Fruit fly (Drosophila melanogaster) whole organism, prepupa: ENCODE measurements around the gene CG3355.

ENCODE experiments used
- Blimp-1 ChIP-seq: fragments of 200-800 bp; sonication (Bioruptor generic); optimal IDR thresholded peaks from 3 replicates; lab custom pipeline; 2017; ENCODE audit warnings: missing biosample characterization, missing genetic modification characterization, mild to moderate bottlenecking, moderate library complexity, missing genetic modification reagents
- CG10631 ChIP-seq: fragments of 200-800 bp; sonication (Bioruptor generic); optimal IDR thresholded peaks from 2 replicates; lab custom pipeline; 2016; ENCODE audit warnings: missing biosample characterization, missing genetic modification characterization
- CG11294 ChIP-seq: fragments of 200-800 bp; sonication (Bioruptor generic); IDR thresholded peaks from 2 replicates; pipeline ENCODE4 v1.3.6; 2022; ENCODE audit warnings: missing biosample characterization, missing genetic modification characterization
- CG11762 ChIP-seq: fragments of 200-800 bp; sonication (Bioruptor generic); optimal IDR thresholded peaks from 3 replicates; lab custom pipeline; 2016; ENCODE audit warnings: missing biosample characterization, missing genetic modification characterization; ENCODE audit not compliant: insufficient read depth
- CG11902 ChIP-seq: fragments of 200-800 bp; sonication (Bioruptor generic); optimal IDR thresholded peaks from 3 replicates; lab custom pipeline; 2016; ENCODE audit warnings: missing biosample characterization, missing genetic modification characterization
- CG15336 ChIP-seq: fragments of 200-800 bp; sonication (Bioruptor generic); IDR thresholded peaks from 2 replicates; pipeline ENCODE4 v1.3.6; 2022; ENCODE audit warnings: missing biosample characterization, missing genetic modification characterization
- CG16779 ChIP-seq: fragments of 200-800 bp; sonication (Bioruptor generic); optimal IDR thresholded peaks from 3 replicates; lab custom pipeline; 2017; ENCODE audit warnings: missing biosample characterization, mild to moderate bottlenecking, missing genetic modification characterization
- CG31627 ChIP-seq: fragments of 200-800 bp; sonication (Bioruptor generic); optimal IDR thresholded peaks from 3 replicates; lab custom pipeline; 2016; ENCODE audit warnings: missing biosample characterization, missing genetic modification characterization
- CG34406 ChIP-seq: fragments of 200-800 bp; sonication (Bioruptor generic); optimal IDR thresholded peaks from 3 replicates; lab custom pipeline; 2016; ENCODE audit warnings: missing biosample characterization, missing genetic modification characterization
- CG4318 ChIP-seq: fragments of 200-800 bp; sonication (Bioruptor generic); optimal IDR thresholded peaks from 3 replicates; lab custom pipeline; 2017; ENCODE audit warnings: missing biosample characterization, mild to moderate bottlenecking, missing genetic modification characterization
- CG6163 ChIP-seq: fragments of 200-800 bp; sonication (Bioruptor generic); IDR thresholded peaks from 3 replicates; pipeline ENCODE4 v1.3.6; 2022; ENCODE audit warnings: missing biosample characterization, missing genetic modification characterization
- CG6276 ChIP-seq: fragments of 200-800 bp; sonication (Bioruptor generic); optimal IDR thresholded peaks from 2 replicates; lab custom pipeline; 2017; ENCODE audit warnings: missing biosample characterization, mild to moderate bottlenecking, missing genetic modification characterization
- CG6792 ChIP-seq: fragments of 200-800 bp; sonication (Bioruptor generic); optimal IDR thresholded peaks from 3 replicates; lab custom pipeline; 2016; ENCODE audit warnings: missing biosample characterization, missing genetic modification characterization
- CG6808 ChIP-seq: fragments of 200-800 bp; sonication (Bioruptor generic); optimal IDR thresholded peaks from 3 replicates; lab custom pipeline; 2017; ENCODE audit warnings: missing biosample characterization, missing genetic modification characterization, mild to moderate bottlenecking, moderate library complexity, missing genetic modification reagents
- CG6854 ChIP-seq: fragments of 200-800 bp; sonication (Bioruptor generic); optimal IDR thresholded peaks from 2 replicates; lab custom pipeline; 2017; ENCODE audit warnings: missing biosample characterization, mild to moderate bottlenecking, missing genetic modification characterization
- CG7368 ChIP-seq: fragments of 200-800 bp; sonication (Bioruptor generic); optimal IDR thresholded peaks from 3 replicates; lab custom pipeline; 2016; ENCODE audit warnings: missing biosample characterization, missing genetic modification characterization
- CG8119 ChIP-seq: fragments of 200-800 bp; sonication (Bioruptor generic); IDR thresholded peaks from 3 replicates; pipeline ENCODE4 v1.3.6; 2022; ENCODE audit warnings: missing biosample characterization, missing genetic modification characterization
- CG9139 ChIP-seq: fragments of 200-800 bp; sonication (Bioruptor generic); optimal IDR thresholded peaks from 3 replicates; lab custom pipeline; 2017; ENCODE audit warnings: missing biosample characterization, mild to moderate bottlenecking, missing genetic modification characterization
- Eip75B ChIP-seq: fragments of 200-800 bp; sonication (Bioruptor generic); optimal IDR thresholded peaks from 3 replicates; lab custom pipeline; 2016; ENCODE audit warnings: missing biosample characterization, missing genetic modification characterization
- Eip78C ChIP-seq: fragments of 200-800 bp; sonication (Bioruptor generic); peaks from one replicate; lab custom pipeline; 2016; ENCODE audit warnings: missing biosample characterization, missing genetic modification characterization
- Eip93F ChIP-seq: fragments of 200-800 bp; sonication (Bioruptor generic); optimal IDR thresholded peaks from 2 replicates; lab custom pipeline; 2016; ENCODE audit warnings: missing biosample characterization, mild to moderate bottlenecking, missing genetic modification characterization
- Ets21C ChIP-seq: fragments of 200-800 bp; sonication (Bioruptor generic); optimal IDR thresholded peaks from 3 replicates; lab custom pipeline; 2016; ENCODE audit warnings: missing biosample characterization, missing genetic modification characterization
- Ets96B ChIP-seq: fragments of 200-800 bp; optimal IDR thresholded peaks from 2 replicates; lab custom pipeline; 2019; ENCODE audit warnings: missing biosample characterization, mild to moderate bottlenecking, missing genetic modification characterization, moderate library complexity
- Gug ChIP-seq: fragments of 200-800 bp; sonication (Bioruptor generic); IDR thresholded peaks from 2 replicates; pipeline ENCODE4 v1.3.6; 2022; ENCODE audit warnings: missing biosample characterization, missing genetic modification characterization
- Hr38 ChIP-seq: sonication (Bioruptor generic); optimal IDR thresholded peaks from 2 replicates; lab custom pipeline; 2016; ENCODE audit warnings: missing biosample characterization, missing genetic modification characterization
- Hr39 ChIP-seq: fragments of 200-800 bp; sonication (Bioruptor generic); optimal IDR thresholded peaks from 2 replicates; lab custom pipeline; 2016; ENCODE audit warnings: missing biosample characterization, missing genetic modification characterization
- Hr4 ChIP-seq: fragments of 200-800 bp; sonication (Bioruptor generic); optimal IDR thresholded peaks from 3 replicates; lab custom pipeline; 2016; ENCODE audit warnings: missing biosample characterization, missing genetic modification characterization
- Lpt ChIP-seq: fragments of 200-800 bp; sonication (Bioruptor generic); optimal IDR thresholded peaks from 3 replicates; lab custom pipeline; 2016; ENCODE audit warnings: missing biosample characterization, missing genetic modification characterization
- Met ChIP-seq: fragments of 200-800 bp; sonication (Bioruptor generic); optimal IDR thresholded peaks from 3 replicates; lab custom pipeline; 2016; ENCODE audit warnings: missing biosample characterization, missing genetic modification characterization
- OdsH ChIP-seq: fragments of 200-800 bp; sonication (Bioruptor generic); optimal IDR thresholded peaks from 3 replicates; lab custom pipeline; 2016; ENCODE audit warnings: missing biosample characterization, missing genetic modification characterization
- Smox ChIP-seq: fragments of 200-800 bp; sonication (Bioruptor generic); optimal IDR thresholded peaks from 3 replicates; lab custom pipeline; 2016; ENCODE audit warnings: missing biosample characterization, missing genetic modification characterization
- achi ChIP-seq: fragments of 200-800 bp; sonication (Bioruptor generic); optimal IDR thresholded peaks from 3 replicates; lab custom pipeline; 2016; ENCODE audit warnings: missing biosample characterization, missing genetic modification characterization
- acj6 ChIP-seq: fragments of 200-800 bp; sonication (Bioruptor generic); optimal IDR thresholded peaks from 3 replicates; lab custom pipeline; 2016; ENCODE audit warnings: missing biosample characterization, missing genetic modification characterization
- cyc ChIP-seq: fragments of 200-800 bp; sonication (Bioruptor generic); optimal IDR thresholded peaks from 3 replicates; lab custom pipeline; 2016; ENCODE audit warnings: missing biosample characterization, missing genetic modification characterization
- dac ChIP-seq: fragments of 200-800 bp; sonication (Bioruptor generic); optimal IDR thresholded peaks from 2 replicates; lab custom pipeline; 2017; ENCODE audit warnings: missing biosample characterization, mild to moderate bottlenecking, missing genetic modification characterization
- dsx ChIP-seq: fragments of 200-800 bp; optimal IDR thresholded peaks from 3 replicates; lab custom pipeline; 2019; ENCODE audit warnings: missing biosample characterization, mild to moderate bottlenecking, missing genetic modification characterization, moderate library complexity; ENCODE audit not compliant: poor library complexity, severe bottlenecking
- eg ChIP-seq: fragments of 200-800 bp; sonication (Bioruptor generic); IDR thresholded peaks from 3 replicates; pipeline ENCODE4 v1.3.6; 2022; ENCODE audit warnings: missing biosample characterization, missing genetic modification characterization
- esn ChIP-seq: fragments of 200-800 bp; sonication (Bioruptor generic); optimal IDR thresholded peaks from 2 replicates; lab custom pipeline; 2016; ENCODE audit warnings: missing biosample characterization, mild to moderate bottlenecking, missing genetic modification characterization, moderate library complexity
- fd59A ChIP-seq: fragments of 200-800 bp; sonication (Bioruptor generic); optimal IDR thresholded peaks from 2 replicates; lab custom pipeline; 2017; ENCODE audit warnings: missing biosample characterization, mild to moderate bottlenecking, missing genetic modification characterization, missing genetic modification reagents
- fd85E ChIP-seq: fragments of 200-800 bp; sonication (Bioruptor generic); optimal IDR thresholded peaks from 3 replicates; lab custom pipeline; 2016; ENCODE audit warnings: missing biosample characterization, missing genetic modification characterization
- fkh ChIP-seq: fragments of 200-800 bp; sonication (Bioruptor generic); optimal IDR thresholded peaks from 3 replicates; lab custom pipeline; 2017; ENCODE audit warnings: missing biosample characterization, mild to moderate bottlenecking, missing genetic modification characterization, moderate library complexity
- net ChIP-seq: fragments of 200-800 bp; sonication (Bioruptor generic); optimal IDR thresholded peaks from 3 replicates; lab custom pipeline; 2016; ENCODE audit warnings: missing biosample characterization, missing genetic modification characterization
- pdm3 ChIP-seq: fragments of 200-800 bp; sonication (Bioruptor generic); optimal IDR thresholded peaks from 3 replicates; lab custom pipeline; 2016; ENCODE audit warnings: missing biosample characterization, missing genetic modification characterization
- salr ChIP-seq, 2 experiments: fragments of 200-800 bp; sonication (Bioruptor generic); optimal IDR thresholded peaks; 3 replicates each; lab custom pipeline; 2016 to 2018; ENCODE audit warnings: missing biosample characterization in 2 of 2, missing genetic modification characterization in 2 of 2, mild to moderate bottlenecking in 1 of 2
- ss ChIP-seq, 2 experiments: fragments of 200-800 bp; sonication (Bioruptor generic); optimal IDR thresholded peaks; 2 replicates in 1 of 2; 3 replicates in 1 of 2; lab custom pipeline; 2017 to 2018; ENCODE audit warnings: mild to moderate bottlenecking in 2 of 2, missing biosample characterization in 2 of 2, missing genetic modification characterization in 2 of 2, moderate library complexity in 1 of 2
- svp ChIP-seq: fragments of 200-800 bp; sonication (Bioruptor generic); peaks from one replicate; lab custom pipeline; 2016; ENCODE audit warnings: missing biosample characterization, missing genetic modification characterization
- topi ChIP-seq: fragments of 200-800 bp; sonication (Bioruptor generic); optimal IDR thresholded peaks from 3 replicates; lab custom pipeline; 2016; ENCODE audit warnings: missing biosample characterization, missing genetic modification characterization
- vri ChIP-seq: fragments of 200-800 bp; sonication (Bioruptor generic); optimal IDR thresholded peaks from 3 replicates; lab custom pipeline; 2016; ENCODE audit warnings: missing biosample characterization, mild to moderate bottlenecking, missing genetic modification characterization

CG3355 gene

DNA sequence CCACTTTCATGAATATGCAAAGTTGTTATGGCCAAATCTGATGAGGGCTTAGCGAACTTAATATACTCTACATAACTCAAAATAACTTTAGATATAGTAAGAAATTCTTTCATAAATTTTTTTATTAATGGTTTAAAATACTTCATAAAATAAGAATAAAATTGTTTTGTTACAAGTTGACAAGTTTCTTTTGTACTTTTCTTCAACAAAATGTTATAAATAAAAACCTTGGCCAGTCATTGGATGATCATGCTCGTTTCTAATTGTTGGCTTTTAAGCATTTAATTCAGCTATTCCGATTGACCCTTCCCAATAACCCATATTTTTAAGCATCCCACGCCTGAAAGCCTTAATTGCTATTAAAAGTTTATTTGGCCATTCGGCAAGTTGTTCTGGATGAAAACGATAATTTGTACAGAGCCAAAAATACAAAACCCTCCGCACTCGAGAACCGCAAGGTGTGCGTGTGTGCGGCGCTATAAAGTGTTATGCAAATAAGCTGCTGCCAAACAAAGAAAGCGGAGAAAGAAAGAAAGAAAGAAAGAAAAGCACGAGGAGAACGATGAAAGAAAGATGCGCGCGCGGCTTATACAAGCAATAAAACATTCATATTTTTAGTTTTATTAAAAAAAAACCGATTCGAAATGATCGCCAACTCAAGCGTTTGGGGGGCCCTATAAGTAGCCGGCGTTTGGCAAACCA lies at the start of gene CG3355 (continued):
- TF ChIP-seq Gug (no peak), Ets96B (tag; lab: Kevin White, UChicago) (no peak), Blimp-1 (peak; percentile 21), CG11902 (GFP tag; lab: Kevin White, UChicago) (peak; percentile 2), CG4318 (GFP tag; lab: Kevin White, UChicago) (no peak), OdsH (no peak), Ets21C (GFP tag; lab: Kevin White, UChicago) (no peak), CG9139 (GFP tag; lab: Kevin White, UChicago) (no peak)

DNA sequence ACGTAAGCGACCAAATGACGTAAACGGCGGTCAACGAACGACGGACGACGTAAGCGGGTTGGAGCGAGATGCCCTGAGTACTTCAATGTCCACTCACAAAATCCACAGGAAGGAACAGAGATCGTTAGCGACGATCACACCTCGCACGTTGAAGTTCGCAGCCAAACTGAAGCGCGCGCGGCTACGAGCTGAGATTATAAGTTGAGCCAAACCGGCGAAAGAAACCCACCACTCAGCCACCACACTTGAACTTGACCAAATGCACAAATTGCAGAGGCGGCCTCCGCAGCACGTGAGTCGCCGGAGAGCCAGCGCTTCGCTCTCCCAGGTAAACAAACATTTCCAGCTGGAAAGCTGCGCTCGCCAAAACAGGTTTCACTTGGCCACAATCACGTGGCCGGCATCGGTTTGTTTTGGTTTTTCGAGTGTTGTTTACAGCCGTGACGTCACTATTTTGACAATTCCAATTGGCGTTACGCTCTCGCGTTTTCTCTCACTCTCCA lies 37.0 kb upstream of the CG3355 start, which contains the start of gene dpy:
TSS of gene dpy (minus strand) at position 161 of the 503 bp plus-strand sequence.
- TF ChIP-seq CG6276 (GFP tag; lab: Kevin White, UChicago) (no peak), esn (no peak), Hr38 (no peak), vri (GFP tag; lab: Kevin White, UChicago) (peak; percentile 1), CG4318 (GFP tag; lab: Kevin White, UChicago) (no peak), CG8119 (GFP tag; lab: Robert Waterston, UW) (no peak), CG6163 (GFP tag; lab: Robert Waterston, UW) (0 out of 3 replicates have a peak, but pooled peaks have one; percentile 30), net (GFP tag; lab: Kevin White, UChicago) (no peak), CG9139 (GFP tag; lab: Kevin White, UChicago) (peak; percentile 2), Smox (no peak), CG6808 (no peak), Blimp-1 (peak; percentile 31), CG10631 (GFP tag; lab: Kevin White, UChicago) (no peak), acj6 (no peak), CG7368 (GFP tag; lab: Kevin White, UChicago) (no peak), CG16779 (tag; lab: Kevin White, UChicago) (no peak), CG34406 (GFP tag; lab: Kevin White, UChicago) (no peak), Met (GFP tag; lab: Kevin White, UChicago) (no peak), eg (GFP tag; lab: Robert Waterston, UW) (0 out of 3 replicates have a peak, but pooled peaks have one; percentile 34), Hr39 (GFP tag; lab: Kevin White, UChicago) (no peak), salr (GFP tag; optimal IDR thresholded peaks at IDR 0.05; lab: Kevin White, UChicago) (no peak), CG11902 (GFP tag; lab: Kevin White, UChicago) (no peak), dac (GFP tag; lab: Kevin White, UChicago) (no peak), OdsH (no peak), fd85E (GFP tag; lab: Kevin White, UChicago) (no peak), dsx (peak; percentile 9), Ets21C (GFP tag; lab: Kevin White, UChicago) (no peak), ss (GFP tag; optimal IDR thresholded peaks at IDR 0.05; lab: Kevin White, UChicago) (peak in 1 of 2 experiments; percentile 15), svp (GFP tag; lab: Kevin White, UChicago) (no peak), fd59A (GFP tag; lab: Kevin White, UChicago) (no peak), cyc (no peak), Hr4 (GFP tag; lab: Kevin White, UChicago) (no peak), Eip93F (GFP tag; lab: Kevin White, UChicago) (no peak), Eip78C (GFP tag; lab: Kevin White, UChicago) (peak; percentile 58), achi (GFP tag; lab: Kevin White, UChicago) (peak; percentile 33), CG15336 (no peak), Eip75B (GFP tag; lab: Kevin White, UChicago) (peak; percentile 28), fkh (GFP tag; lab: Kevin White, UChicago) (peak; percentile 80), pdm3 (GFP tag; lab: Kevin White, UChicago) (no peak), CG31627 (GFP tag; lab: Kevin White, UChicago) (no peak), CG6792 (GFP tag; lab: Kevin White, UChicago) (no peak), topi (GFP tag; lab: Kevin White, UChicago) (no peak), Lpt (no peak), CG11294 (GFP tag; lab: Robert Waterston, UW) (no peak), Gug (no peak), CG11762 (GFP tag; lab: Kevin White, UChicago) (no peak), CG6854 (GFP tag; lab: Kevin White, UChicago) (no peak)
